Worm (Caenorhabditis elegans) whole organism, L2 larva: ENCODE measurements around the gene F41H10.5.

Experiments used
- C34F6.9 ChIP-seq: fragments of 150-350 bp; optimal IDR thresholded peaks from 2 replicates; lab custom pipeline; 2014; ENCODE audit warnings: missing biosample characterization, missing genetic modification characterization
- ZK546.5 ChIP-seq: sonication (generic microtip); optimal IDR thresholded peaks from 2 replicates; lab custom pipeline; 2017; ENCODE audit warnings: missing biosample characterization, missing genetic modification characterization
- alr-1 ChIP-seq: fragments of 150-350 bp; optimal IDR thresholded peaks from 2 replicates; lab custom pipeline; 2014; ENCODE audit warnings: missing biosample characterization, missing genetic modification characterization
- aly-2 ChIP-seq: fragments of 150-350 bp; optimal IDR thresholded peaks from 2 replicates; lab custom pipeline; 2014; ENCODE audit warnings: missing biosample characterization, missing genetic modification characterization
- dmd-4 ChIP-seq: sonication (generic microtip); optimal IDR thresholded peaks from 2 replicates; lab custom pipeline; 2017; ENCODE audit warnings: missing biosample characterization, missing genetic modification characterization
- egl-27 ChIP-seq: sonication (generic microtip); optimal IDR thresholded peaks from 3 replicates; lab custom pipeline; 2017; ENCODE audit warnings: missing biosample characterization, missing genetic modification reagents, missing genetic modification characterization
- lin-11 ChIP-seq: fragments of 150-350 bp; sonication (generic microtip); optimal IDR thresholded peaks from 2 replicates; lab custom pipeline; 2014; ENCODE audit warnings: missing biosample characterization, missing genetic modification characterization, inconsistent platforms, mixed read lengths
- lin-13 ChIP-seq: fragments of 150-350 bp; optimal IDR thresholded peaks from 2 replicates; lab custom pipeline; 2014; ENCODE audit warnings: missing biosample characterization, missing genetic modification reagents, missing genetic modification characterization
- lin-39 ChIP-seq: fragments of 150-350 bp; optimal IDR thresholded peaks from 2 replicates; lab custom pipeline; 2014; ENCODE audit warnings: missing biosample characterization, missing genetic modification reagents, missing genetic modification characterization
- nhr-10 ChIP-seq: sonication (generic microtip); optimal IDR thresholded peaks from 2 replicates; lab custom pipeline; 2017; ENCODE audit warnings: missing biosample characterization, missing genetic modification characterization
- nhr-25 ChIP-seq: fragments of 150-350 bp; sonication (generic microtip); optimal IDR thresholded peaks from 3 replicates; lab custom pipeline; 2014; ENCODE audit warnings: missing biosample characterization, missing genetic modification characterization
- nhr-77 ChIP-seq: fragments of 150-350 bp; optimal IDR thresholded peaks from 2 replicates; lab custom pipeline; 2014; ENCODE audit warnings: missing biosample characterization, missing genetic modification characterization
- snpc-4 ChIP-seq: fragments of 150-350 bp; optimal IDR thresholded peaks from 2 replicates; lab custom pipeline; 2014; ENCODE audit warnings: missing biosample characterization, missing genetic modification characterization
- ztf-4 ChIP-seq: fragments of 150-350 bp; optimal IDR thresholded peaks from 2 replicates; lab custom pipeline; 2014; ENCODE audit warnings: missing biosample characterization, missing genetic modification characterization

DNA sequence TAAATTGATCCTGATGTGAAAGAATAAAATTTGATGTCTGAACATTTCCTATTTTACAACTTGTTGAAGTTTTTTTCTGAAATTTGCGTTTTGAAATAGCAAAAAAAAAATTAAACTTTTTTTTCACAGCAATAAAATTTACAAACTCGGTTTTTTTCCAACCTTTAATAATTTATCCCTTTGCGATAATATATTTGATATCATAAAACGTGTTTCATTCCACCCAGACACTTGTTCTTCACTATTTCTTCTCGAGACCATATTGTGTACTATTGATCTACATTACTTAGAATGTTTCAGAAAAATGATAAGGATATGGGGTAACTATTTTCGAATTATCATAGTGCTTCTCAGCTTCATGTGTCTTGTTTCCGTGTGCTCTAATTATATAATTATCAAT lies 34.6 kb upstream of the F41H10.5 start, which contains the start of gene Y4C6B.4:
- TF ChIP-seq nhr-10 (tag; lab: Kevin White, UChicago) (no peak), lin-13 (no peak), lin-11 (tag; lab: Kevin White, UChicago) (no peak), nhr-25 (tag; lab: Kevin White, UChicago) (no peak), ZK546.5 (tag; lab: Kevin White, UChicago) (no peak), dmd-4 (no peak), lin-39 (tag; lab: Kevin White, UChicago) (no peak), aly-2 (tag; lab: Kevin White, UChicago) (no peak), C34F6.9 (no peak), ztf-4 (tag; lab: Kevin White, UChicago) (no peak), nhr-77 (tag; lab: Kevin White, UChicago) (no peak), alr-1 (tag; lab: Kevin White, UChicago) (no peak), snpc-4 (tag; lab: Kevin White, UChicago) (no peak), egl-27 (no peak)
